Fruit fly (Drosophila melanogaster): ENCODE data around the gene CG13876.

CG13876 gene

DNA sequence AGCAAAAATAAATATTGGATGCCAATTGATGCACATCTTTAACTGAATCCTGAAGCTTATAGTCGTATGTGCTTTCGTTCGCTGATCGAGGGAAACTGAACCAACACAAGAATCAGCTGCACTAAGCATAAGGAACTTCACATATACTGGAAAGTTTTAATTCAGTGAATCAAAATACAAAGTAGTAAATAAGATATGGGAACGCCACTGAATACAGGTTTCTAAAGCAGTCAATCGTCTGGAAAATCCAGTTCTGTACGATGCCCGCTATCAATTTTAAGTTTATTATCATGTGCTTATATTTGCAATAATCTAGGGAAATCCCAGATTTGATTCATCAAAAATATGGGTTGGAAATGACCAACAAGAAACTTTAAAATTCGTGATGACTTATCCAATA, 26.3 kb downstream of the CG13876 start, which contains the start of gene CG34454:
TSS of gene CG34454 (minus strand) at position 84 of the 400 bp plus-strand sequence.
- TF ChIP-seq CG32006 (GFP tag; optimal IDR thresholded peaks at IDR 0.05) (no peak), dsx (GFP tag; optimal IDR thresholded peaks at IDR 0.05; ENCODE audit: poor library complexity, severe bottlenecking) (peak; percentile 92), CG6808 (GFP tag; optimal IDR thresholded peaks at IDR 0.05) (no peak), topi (GFP tag; optimal IDR thresholded peaks at IDR 0.05) (no peak), net (GFP tag; optimal IDR thresholded peaks at IDR 0.05) (no peak), CG9139 (GFP tag; optimal IDR thresholded peaks at IDR 0.05) (no peak), eg (GFP tag; IDR thresholded peaks at IDR 0.05) (no peak), esn (GFP tag; optimal IDR thresholded peaks at IDR 0.05) (no peak), CG11762 (GFP tag; optimal IDR thresholded peaks at IDR 0.05; ENCODE audit: insufficient read depth) (no peak)

DNA sequence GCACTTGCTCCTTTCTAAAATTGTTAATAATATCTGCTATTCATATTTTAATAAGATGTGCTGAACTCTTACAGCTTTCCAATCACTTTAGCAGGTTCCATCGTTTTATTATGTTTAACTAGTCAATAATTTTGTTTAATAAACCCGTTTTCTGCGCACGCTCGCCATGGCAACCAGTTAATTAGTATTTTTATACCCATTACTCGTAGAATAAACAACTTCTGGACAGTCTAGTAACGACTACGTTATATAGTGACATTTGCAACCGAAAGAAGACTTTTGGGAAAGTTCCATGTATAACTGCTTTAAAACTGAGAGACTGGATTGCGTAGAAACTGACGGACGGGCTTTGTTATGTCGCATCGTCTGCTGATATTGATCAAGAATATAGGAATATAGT, 27.3 kb downstream of the CG13876 start, which contains the start of gene CG34453:
TSS of gene CG34453 (minus strand) at position 101 of the 400 bp plus-strand sequence.
- TF ChIP-seq dsx (GFP tag; optimal IDR thresholded peaks at IDR 0.05; ENCODE audit: poor library complexity, severe bottlenecking), result no peak
- TF ChIP-seq CG6854 (GFP tag; optimal IDR thresholded peaks at IDR 0.05), result no peak
- TF ChIP-seq CG8319 (GFP tag; optimal IDR thresholded peaks at IDR 0.05), result no peak
- no peak for TF ChIP-seq CG32006 (GFP tag; optimal IDR thresholded peaks at IDR 0.05)
- no peak for TF ChIP-seq Sox102F (GFP tag; optimal IDR thresholded peaks at IDR 0.05)
- no peak for TF ChIP-seq CG11294 (GFP tag; IDR thresholded peaks at IDR 0.05)
- TF ChIP-seq CG11762 (GFP tag; optimal IDR thresholded peaks at IDR 0.05; ENCODE audit: insufficient read depth), result no peak
- TF ChIP-seq Hr39 (GFP tag; optimal IDR thresholded peaks at IDR 0.05), result no peak
- no peak for TF ChIP-seq CG6276 (GFP tag; optimal IDR thresholded peaks at IDR 0.05)
- TF ChIP-seq CG8119 (GFP tag; IDR thresholded peaks at IDR 0.05), result no peak
- no peak for TF ChIP-seq OdsH (GFP tag; optimal IDR thresholded peaks at IDR 0.05)
- no peak for TF ChIP-seq Sox14 (GFP tag; optimal IDR thresholded peaks at IDR 0.05)
- TF ChIP-seq dac (GFP tag; optimal IDR thresholded peaks at IDR 0.05), result no peak

DNA sequence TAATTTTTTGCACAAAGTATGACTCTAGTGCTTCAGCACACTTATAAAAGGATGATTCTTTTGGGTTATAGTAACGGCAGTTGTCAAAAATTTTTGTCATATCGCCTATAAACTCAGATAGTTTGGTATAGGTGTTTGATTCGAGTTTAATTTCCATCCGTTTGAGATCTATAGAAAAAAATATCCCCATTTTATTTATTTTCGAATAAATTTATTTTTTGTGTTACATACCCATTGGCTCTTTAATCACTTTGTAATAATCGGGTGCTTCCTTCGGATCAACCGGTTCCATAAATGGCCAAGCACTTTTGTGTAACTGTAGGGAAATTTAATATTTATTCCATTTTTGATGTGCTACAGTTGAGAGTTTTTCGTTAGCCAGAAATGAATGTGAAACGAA, 28.4 kb downstream of the CG13876 start:
- no peak for TF ChIP-seq Hr39 (GFP tag; optimal IDR thresholded peaks at IDR 0.05)
- TF ChIP-seq dsx (GFP tag; optimal IDR thresholded peaks at IDR 0.05; ENCODE audit: poor library complexity, severe bottlenecking), result no peak
- TF ChIP-seq Hr4 (GFP tag; optimal IDR thresholded peaks at IDR 0.05), result no peak
- TF ChIP-seq Eip78C (GFP tag), result no peak
- no peak for TF ChIP-seq Ets21C (GFP tag; optimal IDR thresholded peaks at IDR 0.05)
- no peak for TF ChIP-seq CG8632 (GFP tag; optimal IDR thresholded peaks at IDR 0.05)
- no peak for TF ChIP-seq CG8119 (GFP tag; IDR thresholded peaks at IDR 0.05)
- no peak for TF ChIP-seq topi (GFP tag; optimal IDR thresholded peaks at IDR 0.05)
- no peak for TF ChIP-seq CG32006 (GFP tag; optimal IDR thresholded peaks at IDR 0.05)
- no peak for TF ChIP-seq CG1621 (tag; optimal IDR thresholded peaks at IDR 0.05)
- no peak for TF ChIP-seq Sox15 (GFP tag; optimal IDR thresholded peaks at IDR 0.05)
- TF ChIP-seq lz (GFP tag; optimal IDR thresholded peaks at IDR 0.05), result no peak

DNA sequence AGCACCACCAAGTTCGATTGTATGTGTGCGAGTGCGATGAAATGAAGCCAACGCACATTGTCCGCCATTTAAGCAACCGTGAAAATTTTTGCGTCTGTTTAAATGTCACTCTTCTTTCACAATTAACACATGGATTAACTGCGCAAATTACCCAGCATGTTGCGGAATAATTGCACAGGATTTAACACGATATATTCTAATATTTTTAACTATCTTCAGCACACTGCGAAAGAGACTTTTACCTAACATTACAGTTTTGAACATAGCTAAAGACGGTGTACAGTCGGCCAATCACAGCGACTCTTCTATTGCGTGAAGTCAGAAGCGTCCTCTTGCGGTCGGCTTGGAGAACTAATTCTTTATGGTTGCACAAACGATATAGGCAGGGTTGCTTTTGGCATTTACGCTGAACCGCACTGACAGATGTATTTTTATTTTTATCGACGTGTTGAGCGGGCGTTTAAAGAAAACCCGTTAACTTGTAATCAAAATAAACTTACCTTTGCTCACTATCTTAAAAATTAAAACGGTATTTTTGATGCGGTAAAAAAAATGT, 40.8 kb downstream of the CG13876 start:
- TF ChIP-seq Ets96B (tag; optimal IDR thresholded peaks at IDR 0.05), result no peak
- TF ChIP-seq Sox15 (GFP tag; optimal IDR thresholded peaks at IDR 0.05), result no peak
- peak; percentile 67 for TF ChIP-seq lz (GFP tag; optimal IDR thresholded peaks at IDR 0.05)
- no peak for TF ChIP-seq CG7368 (GFP tag; optimal IDR thresholded peaks at IDR 0.05)
- TF ChIP-seq CG3032 (tag; optimal IDR thresholded peaks at IDR 0.05), result peak; percentile 17
- TF ChIP-seq CG6854 (GFP tag; optimal IDR thresholded peaks at IDR 0.05), result peak; percentile 25
- TF ChIP-seq CG6163 (GFP tag; IDR thresholded peaks at IDR 0.05), result no peak
- peak; percentile 60 for TF ChIP-seq esn (GFP tag; optimal IDR thresholded peaks at IDR 0.05)
- TF ChIP-seq dsx (GFP tag; optimal IDR thresholded peaks at IDR 0.05; ENCODE audit: poor library complexity, severe bottlenecking), result no peak
- peak; percentile 97 for TF ChIP-seq achi (GFP tag; optimal IDR thresholded peaks at IDR 0.05)
- peak; percentile 91 for TF ChIP-seq Eip78C (GFP tag)
- no peak for TF ChIP-seq CG1621 (tag; optimal IDR thresholded peaks at IDR 0.05)
- no peak for TF ChIP-seq fd85E (GFP tag; optimal IDR thresholded peaks at IDR 0.05)
- TF ChIP-seq OdsH (GFP tag; optimal IDR thresholded peaks at IDR 0.05), result no peak
- no peak for TF ChIP-seq ss (GFP tag; optimal IDR thresholded peaks at IDR 0.05)
- no peak for TF ChIP-seq Sox102F (GFP tag; optimal IDR thresholded peaks at IDR 0.05)

All from whole organism, prepupa.